Fruit fly (Drosophila melanogaster): ENCODE data around the gene HLH3B.

HLH3B gene

dm6 chrX:2647472-2647883 lies 34.0 kb downstream of the HLH3B start (continued):
- TF ChIP-seq maf-S (GFP tag; optimal IDR thresholded peaks at IDR 0.05) (peak; percentile 58), Doc2 (GFP tag; IDR thresholded peaks at IDR 0.05) (no peak), CG8281 (tag; optimal IDR thresholded peaks at IDR 0.05) (peak; percentile 30), lbe (GFP tag; optimal IDR thresholded peaks at IDR 0.05) (peak; percentile 76), wek (GFP tag; optimal IDR thresholded peaks at IDR 0.05) (peak; percentile 7), chif (GFP tag; optimal IDR thresholded peaks at IDR 0.05) (peak; percentile 51 to 59), vnd (GFP tag; IDR thresholded peaks at IDR 0.05; ENCODE audit: partially characterized antibody) (no peak), GATAe (GFP tag; conservative IDR thresholded peaks at IDR 0.05) (no peak), tin (GFP tag; optimal IDR thresholded peaks at IDR 0.05) (peak; percentile 41), Spps (tag; optimal IDR thresholded peaks at IDR 0.05) (no peak), pnt (GFP tag; optimal IDR thresholded peaks at IDR 0.05) (peak; percentile 37), C15 (GFP tag; IDR thresholded peaks at IDR 0.05) (no peak), ftz-f1 (GFP tag; optimal IDR thresholded peaks at IDR 0.05) (no peak), Deaf1 (tag; optimal IDR thresholded peaks at IDR 0.05) (peak; percentile 26), unc-4 (GFP tag; IDR thresholded peaks at IDR 0.05; ENCODE audit: partially characterized antibody) (no peak), CG2199 (GFP tag; IDR thresholded peaks at IDR 0.05) (no peak), tio (GFP tag; optimal IDR thresholded peaks at IDR 0.05) (peak; percentile 46), D (optimal IDR thresholded peaks at IDR 0.05) (no peak), D (GFP tag; optimal IDR thresholded peaks at IDR 0.05) (peak; percentile 34), CG6689 (GFP tag; IDR thresholded peaks at IDR 0.05) (peak; percentile 57), sim (GFP tag; IDR thresholded peaks at IDR 0.05) (0 out of 2 replicates have a peak, but pooled peaks have one; percentile 30), insv (GFP tag; optimal IDR thresholded peaks at IDR 0.05) (no peak), corto (GFP tag; optimal IDR thresholded peaks at IDR 0.05) (peak; percentile 64), CG12942 (GFP tag; optimal IDR thresholded peaks at IDR 0.05) (peak; percentile 47), nmo (GFP tag; optimal IDR thresholded peaks at IDR 0.05) (peak; percentile 63), CG17612 (GFP tag; IDR thresholded peaks at IDR 0.05) (no peak), CG31365 (tag; optimal IDR thresholded peaks at IDR 0.05) (peak; percentile 24), Fer2 (tag; optimal IDR thresholded peaks at IDR 0.05) (peak; percentile 27), CG5953 (GFP tag; IDR thresholded peaks at IDR 0.05) (no peak), CG7556 (GFP tag; optimal IDR thresholded peaks at IDR 0.05) (peak; percentile 49), pho (GFP tag; optimal IDR thresholded peaks at IDR 0.05) (peak; percentile 35), CG12299 (tag; optimal IDR thresholded peaks at IDR 0.05) (peak; percentile 37), Dfd (GFP tag; optimal IDR thresholded peaks at IDR 0.05) (no peak), CG4282 (GFP tag; optimal IDR thresholded peaks at IDR 0.05) (no peak), Ssrp (tag; optimal IDR thresholded peaks at IDR 0.05) (peak; percentile 58), inv (GFP tag; IDR thresholded peaks at IDR 0.05; ENCODE audit: partially characterized antibody) (no peak), zf30C (GFP tag; optimal IDR thresholded peaks at IDR 0.05) (peak; percentile 76), stwl (tag; optimal IDR thresholded peaks at IDR 0.05) (no peak), CG31441 (GFP tag; IDR thresholded peaks at IDR 0.05) (peak; percentile 64), H15 (GFP tag; IDR thresholded peaks at IDR 0.05) (peak; percentile 60; the same call in 2 of the 3 replicates), CG11247 (GFP tag; IDR thresholded peaks at IDR 0.05) (no peak), HLH54F (GFP tag; optimal IDR thresholded peaks at IDR 0.05) (peak; percentile 60), ERR (GFP tag; optimal IDR thresholded peaks at IDR 0.05) (no peak), CG2120 (GFP tag; optimal IDR thresholded peaks at IDR 0.05) (peak; percentile 71), CG2202 (tag; optimal IDR thresholded peaks at IDR 0.05) (no peak), Abd-B (GFP tag; optimal IDR thresholded peaks at IDR 0.05) (peak; percentile 60), slbo (GFP tag; IDR thresholded peaks at IDR 0.05) (peak; percentile 56), ham (GFP tag; IDR thresholded peaks at IDR 0.05) (no peak), HmgZ (tag; optimal IDR thresholded peaks at IDR 0.05) (peak; percentile 39), lmd (GFP tag; IDR thresholded peaks at IDR 0.05) (peak; percentile 50; the same call in 1 of the 2 replicates), ato (GFP tag; IDR thresholded peaks at IDR 0.05; ENCODE audit: partially characterized antibody) (no peak), tup (GFP tag; optimal IDR thresholded peaks at IDR 0.05) (no peak)
